Worm (Caenorhabditis elegans): ENCODE results near the gene Y51A2D.13.
A peak's percentile ranks its signal among the peaks of the same experiment; 100 is the strongest.

DNA sequence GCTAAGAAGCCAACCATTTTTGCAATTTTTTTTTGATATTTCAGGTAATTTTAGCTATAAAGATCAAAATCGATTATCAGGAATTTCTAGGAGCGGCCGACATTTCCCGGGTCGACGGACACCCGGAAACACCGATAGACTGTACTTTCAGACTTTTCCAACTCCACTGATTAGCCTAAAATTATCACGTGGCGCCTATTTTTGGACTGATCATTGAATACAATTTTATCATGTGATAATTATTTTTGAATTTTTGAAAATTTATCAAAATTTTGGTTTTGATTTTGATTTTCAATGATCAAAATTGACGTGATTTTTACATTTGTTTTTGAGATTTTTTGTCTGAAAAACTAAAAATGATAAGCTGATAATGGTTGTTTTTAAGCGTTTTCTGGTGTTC is 1.3 kb downstream of the Y51A2D.13 start:
- TF ChIP-seq nhr-76 (tag; optimal IDR thresholded peaks at IDR 0.05): no peak
- no peak for TF ChIP-seq nhr-11 (tag; optimal IDR thresholded peaks at IDR 0.05)
- no peak for TF ChIP-seq nhr-23 (tag; optimal IDR thresholded peaks at IDR 0.05)
- TF ChIP-seq nhr-28 (tag; optimal IDR thresholded peaks at IDR 0.05): no peak
- TF ChIP-seq nhr-25 (tag; optimal IDR thresholded peaks at IDR 0.05): no peak
- no peak for TF ChIP-seq snpc-4 (tag; optimal IDR thresholded peaks at IDR 0.05)
- no peak for TF ChIP-seq unc-39 (tag; optimal IDR thresholded peaks at IDR 0.05)
- no peak for TF ChIP-seq unc-62 (GFP tag; optimal IDR thresholded peaks at IDR 0.05)
- TF ChIP-seq ceh-9 (tag; optimal IDR thresholded peaks at IDR 0.05): no peak
- TF ChIP-seq pha-4 (tag; optimal IDR thresholded peaks at IDR 0.05): peak; percentile 42
